Worm (Caenorhabditis elegans) whole organism, L3 larva: ENCODE results near the gene asp-15.
A peak's percentile ranks its signal among the peaks of the same experiment; 100 is the strongest.

Experiments
- aly-2 ChIP-seq: fragments of 150-350 bp; optimal IDR thresholded peaks from 2 replicates; lab custom pipeline; 2014; ENCODE audit warnings: missing biosample characterization, missing genetic modification characterization
- ceh-28 ChIP-seq: fragments of 150-350 bp; optimal IDR thresholded peaks from 2 replicates; lab custom pipeline; 2014; ENCODE audit warnings: missing biosample characterization, missing genetic modification reagents, missing genetic modification characterization
- egl-27 ChIP-seq: sonication (generic microtip); optimal IDR thresholded peaks from 4 replicates; lab custom pipeline; 2017; ENCODE audit warnings: missing biosample characterization, missing genetic modification reagents, missing genetic modification characterization
- egl-5 ChIP-seq: fragments of 150-350 bp; optimal IDR thresholded peaks from 2 replicates; lab custom pipeline; 2017; ENCODE audit warnings: missing biosample characterization, missing genetic modification reagents, missing genetic modification characterization, inconsistent platforms
- elt-1 ChIP-seq: fragments of 150-350 bp; optimal IDR thresholded peaks from 2 replicates; lab custom pipeline; 2014; ENCODE audit warnings: missing biosample characterization, missing genetic modification characterization
- elt-2 ChIP-seq: sonication (generic microtip); optimal IDR thresholded peaks from 2 replicates; lab custom pipeline; 2016; ENCODE audit warnings: missing genetic modification reagents, mild to moderate bottlenecking, missing genetic modification characterization, missing compliant biosample characterization
- elt-3 ChIP-seq, 3 experiments: fragments of 150-350 bp in 1 of 3; sonication (generic microtip) in 2 of 3; optimal IDR thresholded peaks; 2 replicates in 2 of 3; 4 replicates in 1 of 3; lab custom pipeline; 2014 to 2017; ENCODE audit warnings: missing biosample characterization in 3 of 3, missing genetic modification characterization in 3 of 3
- eor-1 ChIP-seq, 2 experiments: fragments of 150-350 bp; optimal IDR thresholded peaks; 2 replicates each; lab custom pipeline; 2014 to 2018; ENCODE audit warnings: missing biosample characterization in 2 of 2, missing genetic modification characterization in 2 of 2
- fos-1 ChIP-seq: fragments of 150-350 bp; optimal IDR thresholded peaks from 2 replicates; lab custom pipeline; 2014; ENCODE audit warnings: missing biosample characterization, missing genetic modification characterization
- hmg-11 ChIP-seq: sonication (generic microtip); optimal IDR thresholded peaks from 2 replicates; lab custom pipeline; 2016; ENCODE audit warnings: missing genetic modification characterization, missing compliant biosample characterization
- jun-1 ChIP-seq: fragments of 150-350 bp; optimal IDR thresholded peaks from 2 replicates; lab custom pipeline; 2014; ENCODE audit warnings: missing biosample characterization, missing genetic modification reagents, missing genetic modification characterization
- lin-39 ChIP-seq: fragments of 150-350 bp; optimal IDR thresholded peaks from 2 replicates; lab custom pipeline; 2018; ENCODE audit warnings: missing biosample characterization, missing genetic modification reagents, missing genetic modification characterization
- nhr-23 ChIP-seq: fragments of 150-350 bp; optimal IDR thresholded peaks from 2 replicates; lab custom pipeline; 2014; ENCODE audit warnings: missing biosample characterization, missing genetic modification reagents, missing genetic modification characterization
- nhr-237 ChIP-seq: fragments of 150-350 bp; optimal IDR thresholded peaks from 2 replicates; lab custom pipeline; 2014; ENCODE audit warnings: missing biosample characterization, missing genetic modification characterization
- nhr-28 ChIP-seq: fragments of 150-350 bp; optimal IDR thresholded peaks from 2 replicates; lab custom pipeline; 2014; ENCODE audit warnings: missing biosample characterization, missing genetic modification characterization
- nhr-67 ChIP-seq: fragments of 150-350 bp; optimal IDR thresholded peaks from 2 replicates; lab custom pipeline; 2014; ENCODE audit warnings: missing biosample characterization, missing genetic modification characterization
- nhr-76 ChIP-seq: fragments of 150-350 bp; sonication (generic microtip); optimal IDR thresholded peaks from 5 replicates; lab custom pipeline; 2014; ENCODE audit warnings: missing biosample characterization, missing genetic modification characterization
- nhr-77 ChIP-seq: fragments of 150-350 bp; optimal IDR thresholded peaks from 2 replicates; lab custom pipeline; 2014; ENCODE audit warnings: missing biosample characterization, missing genetic modification characterization
- pqm-1 ChIP-seq: fragments of 150-350 bp; optimal IDR thresholded peaks from 2 replicates; lab custom pipeline; 2017; ENCODE audit warnings: missing biosample characterization, missing genetic modification characterization, inconsistent platforms
- snpc-4 ChIP-seq: fragments of 150-350 bp; optimal IDR thresholded peaks from 2 replicates; lab custom pipeline; 2014; ENCODE audit warnings: missing biosample characterization, missing genetic modification characterization
- tbx-2 ChIP-seq: sonication (generic microtip); optimal IDR thresholded peaks from 2 replicates; lab custom pipeline; 2016; ENCODE audit warnings: mild to moderate bottlenecking, missing genetic modification characterization, missing compliant biosample characterization
- unc-39 ChIP-seq: sonication (generic microtip); optimal IDR thresholded peaks from 4 replicates; lab custom pipeline; 2017; ENCODE audit warnings: missing biosample characterization, missing genetic modification characterization
- zag-1 ChIP-seq: fragments of 150-350 bp; optimal IDR thresholded peaks from 2 replicates; lab custom pipeline; 2014; ENCODE audit warnings: missing biosample characterization, missing genetic modification characterization

The asp-15 gene

ce11 chrV:19044753-19045152 lies at the start of gene asp-15:
TSS of gene asp-15 (minus strand) at chrV:19044853.
- TF ChIP-seq fos-1 (tag; lab: Kevin White, UChicago) (no peak), nhr-28 (tag; lab: Kevin White, UChicago) (no peak), zag-1 (tag; lab: Kevin White, UChicago) (no peak), elt-3 (tag; optimal IDR thresholded peaks at IDR 0.05; lab: Kevin White, UChicago) (no peak), jun-1 (no peak), ceh-28 (no peak), nhr-76 (no peak), eor-1 (tag; optimal IDR thresholded peaks at IDR 0.05; lab: Kevin White, UChicago) (no peak), snpc-4 (tag; lab: Kevin White, UChicago) (no peak), unc-39 (tag; lab: Kevin White, UChicago) (no peak), nhr-237 (tag; lab: Kevin White, UChicago) (no peak), nhr-23 (tag; lab: Kevin White, UChicago) (no peak), nhr-67 (tag; lab: Kevin White, UChicago) (no peak), lin-39 (no peak), nhr-77 (no peak), elt-1 (no peak)

- TF ChIP-seq lin-39: no peak
- TF ChIP-seq aly-2 (tag; lab: Kevin White, UChicago): no peak
- TF ChIP-seq nhr-28 (tag; lab: Kevin White, UChicago): no peak
- TF ChIP-seq zag-1 (tag; lab: Kevin White, UChicago): no peak
- TF ChIP-seq nhr-23 (tag; lab: Kevin White, UChicago): no peak
These were observed 46.2 kb upstream of the asp-15 start for ce11 chrV:19090885-19091284.

- TF ChIP-seq ceh-28 (peak; percentile 3), elt-1 (peak; percentile 49), tbx-2 (tag; lab: Kevin White, UChicago) (no peak)
- TF ChIP-seq, all 47 proteins: peak for 2
These were observed 42.8 kb upstream of the asp-15 start, which contains the start of gene nhr-145 for ce11 chrV:19087426-19087825. TSS of gene nhr-145 (plus strand) at chrV:19087723.

- peak; percentile 7 for TF ChIP-seq pqm-1 (tag; lab: Kevin White, UChicago)
- peak; percentile 39 for TF ChIP-seq elt-2 (tag; lab: Kevin White, UChicago)
- TF ChIP-seq snpc-4 (tag; lab: Kevin White, UChicago): no peak
These were observed 39.1 kb upstream of the asp-15 start for ce11 chrV:19083789-19084188.

- TF ChIP-seq egl-27 (tag; lab: Kevin White, UChicago): no peak
- peak; percentile 6 for TF ChIP-seq hmg-11
These were observed 37.9 kb upstream of the asp-15 start, which contains the start of gene nhr-95 for ce11 chrV:19082541-19082940. TSS of gene nhr-95 (minus strand) at chrV:19082641.

- TF ChIP-seq egl-27 (tag; lab: Kevin White, UChicago): no peak
- peak; percentile 69 for TF ChIP-seq ceh-28
These were observed 32.2 kb upstream of the asp-15 start for ce11 chrV:19076835-19077234.

ce11 chrV:19076141-19076656 lies 31.5 kb upstream of the asp-15 start:
- TF ChIP-seq ceh-28: peak; percentile 85

ce11 chrV:19073169-19073568 lies 28.5 kb upstream of the asp-15 start:
- TF ChIP-seq tbx-2 (tag; lab: Kevin White, UChicago): no peak
- TF ChIP-seq ceh-28: peak; percentile 85
- no peak for TF ChIP-seq nhr-67 (tag; lab: Kevin White, UChicago)

ce11 chrV:19068888-19069287 lies 24.2 kb upstream of the asp-15 start:
- TF ChIP-seq nhr-77 (no peak), ceh-28 (peak; percentile 55), egl-5 (tag; lab: Kevin White, UChicago) (no peak)

- peak; percentile 64 for TF ChIP-seq ceh-28
These were observed 21.3 kb upstream of the asp-15 start for ce11 chrV:19065945-19066344.
